Fruit fly (Drosophila melanogaster) whole organism, embryonic: ENCODE measurements around the gene CG31321.

ENCODE experiments used
- Abd-B ChIP-seq: fragments of 200-800 bp; sonication (Bioruptor generic); optimal IDR thresholded peaks from 2 replicates; lab custom pipeline; 2018; ENCODE audit warnings: missing biosample characterization, mild to moderate bottlenecking, missing genetic modification characterization, moderate library complexity
- CG11398 ChIP-seq: fragments of 200-800 bp; sonication (Bioruptor generic); optimal IDR thresholded peaks from 2 replicates; lab custom pipeline; 2016; ENCODE audit warnings: missing biosample characterization, missing genetic modification characterization
- CG11695 ChIP-seq: fragments of 200-800 bp; sonication (Bioruptor generic); IDR thresholded peaks from 3 replicates; pipeline ENCODE4 v1.3.6; 2022; ENCODE audit warnings: missing biosample characterization, missing genetic modification characterization
- CG12155 ChIP-seq: fragments of 200-800 bp; sonication (Bioruptor generic); optimal IDR thresholded peaks from 3 replicates; lab custom pipeline; 2016; ENCODE audit warnings: missing biosample characterization, missing genetic modification characterization
- CG12659 ChIP-seq: fragments of 200-800 bp; sonication (Bioruptor generic); optimal IDR thresholded peaks from 3 replicates; lab custom pipeline; 2017; ENCODE audit warnings: mild to moderate bottlenecking, missing biosample characterization, missing genetic modification reagents, missing genetic modification characterization
- CG13296 ChIP-seq: fragments of 200-800 bp; sonication (Bioruptor generic); optimal IDR thresholded peaks from 3 replicates; lab custom pipeline; 2018; ENCODE audit warnings: missing biosample characterization, mild to moderate bottlenecking, missing genetic modification characterization
- CG14441 ChIP-seq: fragments of 200-800 bp; sonication (Bioruptor generic); IDR thresholded peaks from 2 replicates; pipeline ENCODE4 v1.3.6; 2022; ENCODE audit warnings: missing biosample characterization, missing genetic modification characterization
- CG1602 ChIP-seq: fragments of 200-800 bp; sonication (Bioruptor generic); optimal IDR thresholded peaks from 3 replicates; lab custom pipeline; 2016; ENCODE audit warnings: missing biosample characterization, missing genetic modification characterization
- CG16815 ChIP-seq: fragments of 200-800 bp; sonication (Bioruptor generic); optimal IDR thresholded peaks from 3 replicates; lab custom pipeline; 2017; ENCODE audit warnings: missing biosample characterization, mild to moderate bottlenecking, missing genetic modification characterization
- CG16863 ChIP-seq: fragments of 200-800 bp; sonication (Bioruptor generic); optimal IDR thresholded peaks from 3 replicates; lab custom pipeline; 2016; ENCODE audit warnings: missing biosample characterization, missing genetic modification characterization
- CG18619 ChIP-seq: fragments of 200-800 bp; sonication (Bioruptor generic); optimal IDR thresholded peaks from 3 replicates; lab custom pipeline; 2017; ENCODE audit warnings: missing biosample characterization, mild to moderate bottlenecking, missing genetic modification characterization
- CG2712 ChIP-seq: fragments of 200-800 bp; optimal IDR thresholded peaks from 3 replicates; lab custom pipeline; 2019; ENCODE audit warnings: missing biosample characterization, mild to moderate bottlenecking, missing genetic modification characterization, moderate library complexity
- CG3163 ChIP-seq: fragments of 200-800 bp; sonication (Bioruptor generic); optimal IDR thresholded peaks from 3 replicates; lab custom pipeline; 2016; ENCODE audit warnings: missing biosample characterization, missing genetic modification characterization
- CG3281 ChIP-seq: fragments of 200-800 bp; sonication (Bioruptor generic); optimal IDR thresholded peaks from 3 replicates; lab custom pipeline; 2017; ENCODE audit warnings: missing biosample characterization, mild to moderate bottlenecking, missing genetic modification characterization
- CG3995 ChIP-seq: fragments of 200-800 bp; sonication (Bioruptor generic); optimal IDR thresholded peaks from 3 replicates; lab custom pipeline; 2016; ENCODE audit warnings: missing biosample characterization, missing genetic modification characterization
- CG6689 ChIP-seq: fragments of 200-800 bp; sonication (Bioruptor generic); IDR thresholded peaks from 2 replicates; pipeline ENCODE4 v1.3.6; 2022; ENCODE audit warnings: missing biosample characterization, missing genetic modification characterization
- CG7372 ChIP-seq: fragments of 200-800 bp; sonication (Bioruptor generic); IDR thresholded peaks from 2 replicates; pipeline ENCODE4 v1.3.6; 2022; ENCODE audit warnings: missing biosample characterization, missing genetic modification characterization
- CG8924 ChIP-seq: fragments of 200-800 bp; optimal IDR thresholded peaks from 3 replicates; lab custom pipeline; 2019; ENCODE audit warnings: missing biosample characterization, mild to moderate bottlenecking, missing genetic modification characterization, moderate library complexity
- CG9727 ChIP-seq: fragments of 200-800 bp; sonication (Bioruptor generic); optimal IDR thresholded peaks from 3 replicates; lab custom pipeline; 2017; ENCODE audit warnings: missing biosample characterization, mild to moderate bottlenecking, missing genetic modification characterization
- CG9797 ChIP-seq: fragments of 200-800 bp; sonication (Bioruptor generic); optimal IDR thresholded peaks from 3 replicates; lab custom pipeline; 2018; ENCODE audit warnings: missing biosample characterization, mild to moderate bottlenecking, missing genetic modification characterization
- Dek ChIP-seq: fragments of 200-800 bp; sonication (Bioruptor generic); optimal IDR thresholded peaks from 3 replicates; lab custom pipeline; 2019; ENCODE audit warnings: missing biosample characterization, mild to moderate bottlenecking, missing genetic modification characterization, moderate library complexity
- Dfd ChIP-seq, 2 experiments: fragments of >200 bp; optimal IDR thresholded peaks; 2 replicates each; lab custom pipeline; 2017; ENCODE audit warnings: missing biosample characterization in 2 of 2, missing genetic modification characterization in 2 of 2
- Dip2 ChIP-seq: fragments of 200-800 bp; sonication (Bioruptor generic); IDR thresholded peaks from 2 replicates; pipeline ENCODE4 v1.3.6; 2022; ENCODE audit warnings: missing biosample characterization, missing genetic modification characterization
- Dip3 ChIP-seq: fragments of 200-800 bp; sonication (Bioruptor generic); optimal IDR thresholded peaks from 3 replicates; lab custom pipeline; 2016; ENCODE audit warnings: missing biosample characterization, missing genetic modification characterization
- Doc2 ChIP-seq: fragments of 200-800 bp; sonication (Bioruptor generic); IDR thresholded peaks from 2 replicates; pipeline ENCODE4 v1.3.6; 2022; ENCODE audit warnings: missing biosample characterization, missing genetic modification characterization
- Hr3 ChIP-seq: fragments of 200-800 bp; sonication (Bioruptor generic); optimal IDR thresholded peaks from 3 replicates; lab custom pipeline; 2016; ENCODE audit warnings: missing biosample characterization, missing genetic modification characterization
- Hsf ChIP-seq: fragments of 200-800 bp; sonication (Bioruptor generic); optimal IDR thresholded peaks from 3 replicates; lab custom pipeline; 2016; ENCODE audit warnings: missing biosample characterization, missing genetic modification characterization
- MESR4 ChIP-seq: fragments of 200-800 bp; sonication (Bioruptor generic); optimal IDR thresholded peaks from 2 replicates; lab custom pipeline; 2018; ENCODE audit warnings: missing biosample characterization, mild to moderate bottlenecking, missing genetic modification characterization, moderate library complexity
- Mad ChIP-seq: fragments of 200-800 bp; sonication (Bioruptor generic); optimal IDR thresholded peaks from 2 replicates; lab custom pipeline; 2016; ENCODE audit warnings: missing biosample characterization, missing genetic modification characterization
- Med ChIP-seq: fragments of 200-800 bp; sonication (Bioruptor generic); peaks from one replicate; lab custom pipeline; 2016; ENCODE audit warnings: missing biosample characterization, missing genetic modification characterization, mild to moderate bottlenecking, inconsistent platforms, moderate library complexity
- Nf-YC ChIP-seq: fragments of 200-800 bp; optimal IDR thresholded peaks from 3 replicates; lab custom pipeline; 2019; ENCODE audit warnings: missing biosample characterization, mild to moderate bottlenecking, missing genetic modification characterization, moderate library complexity
- NfI ChIP-seq: fragments of 200-800 bp; sonication (Bioruptor generic); optimal IDR thresholded peaks from 3 replicates; lab custom pipeline; 2018; ENCODE audit warnings: missing biosample characterization, mild to moderate bottlenecking, missing genetic modification characterization, moderate library complexity
- al ChIP-seq: fragments of 200-800 bp; sonication (Bioruptor generic); IDR thresholded peaks from 2 replicates; pipeline ENCODE4 v1.3.6; 2022; ENCODE audit warnings: missing biosample characterization, missing genetic modification characterization
- caup ChIP-seq: fragments of 200-800 bp; sonication (Bioruptor generic); optimal IDR thresholded peaks from 3 replicates; lab custom pipeline; 2017; ENCODE audit warnings: missing biosample characterization, mild to moderate bottlenecking, missing genetic modification characterization, moderate library complexity; ENCODE audit not compliant: severe bottlenecking
- disco-r ChIP-seq: fragments of 200-800 bp; sonication (Bioruptor generic); optimal IDR thresholded peaks from 2 replicates; lab custom pipeline; 2016; ENCODE audit warnings: missing biosample characterization, missing genetic modification characterization
- dysf ChIP-seq: fragments of 200-800 bp; sonication (Bioruptor generic); IDR thresholded peaks from 3 replicates; pipeline ENCODE4 v1.3.6; 2022; ENCODE audit warnings: missing biosample characterization, missing genetic modification characterization
- fd102C ChIP-seq: fragments of 200-800 bp; sonication (Bioruptor generic); optimal IDR thresholded peaks from 2 replicates; lab custom pipeline; 2018; ENCODE audit warnings: missing biosample characterization, mild to moderate bottlenecking, missing genetic modification characterization, moderate library complexity
- fd96Cb ChIP-seq: fragments of 200-800 bp; sonication (Bioruptor generic); optimal IDR thresholded peaks from 2 replicates; lab custom pipeline; 2018; ENCODE audit warnings: missing biosample characterization, mild to moderate bottlenecking, missing genetic modification characterization, moderate library complexity
- hkb ChIP-seq, 2 experiments: fragments of 200-800 bp in 1 of 2; fragments of >200 bp in 1 of 2; sonication (Bioruptor generic) in 1 of 2; IDR thresholded peaks in 1 of 2; optimal IDR thresholded peaks in 1 of 2; 2 replicates each; pipeline versions ENCODE4 v1.3.6 to Lab custom; 2017 to 2022; ENCODE audit warnings: missing biosample characterization in 1 of 2, missing genetic modification characterization in 1 of 2
- lmd ChIP-seq: fragments of 200-800 bp; sonication (Bioruptor generic); IDR thresholded peaks from 2 replicates; pipeline ENCODE4 v1.3.6; 2022; ENCODE audit warnings: missing biosample characterization, missing genetic modification characterization
- nmo ChIP-seq: fragments of 200-800 bp; sonication (Bioruptor generic); optimal IDR thresholded peaks from 2 replicates; lab custom pipeline; 2018; ENCODE audit warnings: missing biosample characterization, mild to moderate bottlenecking, missing genetic modification characterization, moderate library complexity
- pan ChIP-seq, 4 experiments: fragments of >200 bp in 3 of 4; fragments of 200-800 bp in 1 of 4; sonication (Bioruptor generic) in 1 of 4; optimal IDR thresholded peaks in 3 of 4; IDR thresholded peaks in 1 of 4; 2 replicates each; pipeline versions ENCODE4 v1.3.6 to Lab custom; 2017 to 2022; ENCODE audit warnings: missing biosample characterization in 2 of 4, missing genetic modification characterization in 2 of 4, mixed read lengths in 1 of 4
- ranshi ChIP-seq: fragments of 200-800 bp; sonication (Bioruptor generic); IDR thresholded peaks from 2 replicates; pipeline ENCODE4 v1.3.6; 2022; ENCODE audit warnings: missing biosample characterization, missing genetic modification characterization
- scrt ChIP-seq: fragments of 200-800 bp; sonication (Bioruptor generic); optimal IDR thresholded peaks from 2 replicates; lab custom pipeline; 2018; ENCODE audit warnings: missing biosample characterization, mild to moderate bottlenecking, missing genetic modification characterization, moderate library complexity
- slbo ChIP-seq: fragments of 200-800 bp; sonication (Bioruptor generic); IDR thresholded peaks from 2 replicates; pipeline ENCODE4 v1.3.6; 2022; ENCODE audit warnings: missing biosample characterization, missing genetic modification characterization
- ssp ChIP-seq: fragments of 200-800 bp; sonication (Bioruptor generic); IDR thresholded peaks from 2 replicates; pipeline ENCODE4 v1.3.6; 2022; ENCODE audit warnings: missing biosample characterization, missing genetic modification characterization
- stwl ChIP-seq: fragments of 200-800 bp; sonication (Bioruptor generic); optimal IDR thresholded peaks from 3 replicates; lab custom pipeline; 2018; ENCODE audit warnings: missing biosample characterization, mild to moderate bottlenecking, missing genetic modification characterization, moderate library complexity
- tgo ChIP-seq: fragments of 200-800 bp; sonication (Bioruptor generic); IDR thresholded peaks from 3 replicates; pipeline ENCODE4 v1.3.6; 2022; ENCODE audit warnings: missing biosample characterization, missing genetic modification characterization
- tin ChIP-seq: fragments of 200-800 bp; sonication (Bioruptor generic); optimal IDR thresholded peaks from 3 replicates; lab custom pipeline; 2016; ENCODE audit warnings: missing biosample characterization, missing genetic modification characterization
- unpg ChIP-seq: fragments of 200-800 bp; sonication (Bioruptor generic); optimal IDR thresholded peaks from 3 replicates; lab custom pipeline; 2018; ENCODE audit warnings: missing biosample characterization, mild to moderate bottlenecking, missing genetic modification characterization, moderate library complexity

The CG31321 gene

dm6 chr3R:14308801-14309217 lies 1.4 kb upstream of the CG31321 start, which contains the start of gene Polr2I (continued):
- TF ChIP-seq ranshi (GFP tag; lab: Robert Waterston, UW) (peak; percentile 42; the same call in 1 of the 2 replicates), CG16815 (GFP tag; lab: Kevin White, UChicago) (peak; percentile 16), pan (optimal IDR thresholded peaks at IDR 0.05; lab: Kevin White, UChicago) (no peak), pan (GFP tag; optimal IDR thresholded peaks at IDR 0.05 in 1 of 2, IDR thresholded peaks at IDR 0.05 in 1 of 2) (peak in 1 of 2 experiments; percentile 27), CG11398 (GFP tag; lab: Kevin White, UChicago) (no peak), CG8924 (peak; percentile 45), CG3163 (no peak), dysf (GFP tag; lab: Robert Waterston, UW) (peak; percentile 21; the same call in 1 of the 3 replicates), CG12659 (peak; percentile 33), CG1602 (peak; percentile 32), Abd-B (GFP tag; lab: Kevin White, UChicago) (peak; percentile 61), Doc2 (GFP tag; lab: Robert Waterston, UW) (no peak), nmo (GFP tag; lab: Kevin White, UChicago) (peak; percentile 72), lmd (GFP tag; lab: Robert Waterston, UW) (peak; percentile 26; the same call in 1 of the 2 replicates), NfI (peak; percentile 19), CG3281 (GFP tag; lab: Kevin White, UChicago) (peak; percentile 22), scrt (GFP tag; lab: Kevin White, UChicago) (no peak), disco-r (GFP tag; lab: Kevin White, UChicago) (no peak), Med (GFP tag; lab: Kevin White, UChicago) (no peak), CG12155 (GFP tag; lab: Kevin White, UChicago) (peak; percentile 31), tin (peak; percentile 25), Dfd (GFP tag; optimal IDR thresholded peaks at IDR 0.05; lab: Kevin White, UChicago) (no peak), Hr3 (GFP tag; lab: Kevin White, UChicago) (peak; percentile 54), CG6689 (GFP tag; lab: Robert Waterston, UW) (peak; percentile 42), CG3995 (GFP tag; lab: Kevin White, UChicago) (peak; percentile 29), CG9797 (GFP tag; lab: Kevin White, UChicago) (peak; percentile 34), tgo (peak; percentile 37; the same call in 2 of the 3 replicates), CG18619 (peak; percentile 21), CG14441 (GFP tag; lab: Robert Waterston, UW) (no peak), MESR4 (peak; percentile 37), CG13296 (GFP tag; lab: Kevin White, UChicago) (no peak), stwl (tag; lab: Kevin White, UChicago) (peak; percentile 14), unpg (GFP tag; lab: Kevin White, UChicago) (peak; percentile 17), slbo (peak; percentile 57; the same call in 1 of the 2 replicates), ssp (GFP tag; lab: Robert Waterston, UW) (peak; percentile 25; the same call in 1 of the 2 replicates), Mad (peak; percentile 12), Nf-YC (tag; lab: Kevin White, UChicago) (peak; percentile 34)

DNA sequence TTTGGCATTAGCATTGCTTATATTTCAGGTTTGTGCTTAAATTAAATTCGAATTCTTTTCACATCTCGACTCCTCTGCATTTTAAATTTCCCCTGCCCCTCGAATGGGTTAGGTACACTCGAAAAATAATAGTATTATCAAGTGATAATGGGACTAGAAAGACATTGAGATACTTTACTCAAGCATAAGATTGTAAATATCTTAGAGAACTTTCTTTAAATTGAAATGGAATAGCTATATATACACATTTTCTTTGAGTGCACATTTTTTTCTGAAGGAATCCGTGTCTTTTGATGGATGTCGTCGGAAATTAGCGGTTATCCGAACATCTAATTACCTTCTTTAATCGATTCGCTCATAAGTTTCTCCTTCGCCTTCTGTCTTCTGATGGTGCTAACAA lies 865 bp downstream of the CG31321 start:
- TF ChIP-seq CG2712 (tag; lab: Kevin White, UChicago) (peak; percentile 52), CG11695 (GFP tag; lab: Robert Waterston, UW) (peak; percentile 61; the same call in 1 of the 3 replicates), Med (GFP tag; lab: Kevin White, UChicago) (peak; percentile 48), CG9727 (peak; percentile 25), Dip3 (GFP tag; lab: Kevin White, UChicago) (peak; percentile 9), fd102C (GFP tag; lab: Kevin White, UChicago) (no peak), Dek (tag; lab: Kevin White, UChicago) (no peak), caup (no peak), Hsf (peak; percentile 14), fd96Cb (no peak), Dip2 (no peak), CG7372 (GFP tag; lab: Robert Waterston, UW) (0 out of 2 replicates have a peak, but pooled peaks have one; percentile 13), CG16863 (peak; percentile 2), al (GFP tag; lab: Robert Waterston, UW) (peak; percentile 48), Hr3 (GFP tag; lab: Kevin White, UChicago) (no peak), hkb (optimal IDR thresholded peaks at IDR 0.05; lab: Kevin White, UChicago) (no peak), hkb (GFP tag; IDR thresholded peaks at IDR 0.05; lab: Robert Waterston, UW) (peak; percentile 45; the same call in 1 of the 2 replicates), CG12659 (no peak)
